Fruit fly (Drosophila melanogaster) whole organism, embryonic: ENCODE data around the gene CSN5.
A peak's percentile ranks its signal among the peaks of the same experiment; 100 is the strongest.

Experiments used
- Ada2b ChIP-seq: fragments of 200-800 bp; sonication (Bioruptor generic); IDR thresholded peaks from 2 replicates; pipeline ENCODE4 v1.3.6; 2022; ENCODE audit warnings: missing biosample characterization, missing genetic modification characterization
- Atf6 ChIP-seq: fragments of 200-800 bp; sonication (Bioruptor generic); IDR thresholded peaks from 2 replicates; pipeline ENCODE4 v1.3.6; 2022; ENCODE audit warnings: missing biosample characterization, missing genetic modification characterization
- Bdp1 ChIP-seq: fragments of 200-800 bp; sonication (Bioruptor generic); optimal IDR thresholded peaks from 3 replicates; lab custom pipeline; 2016; ENCODE audit warnings: missing biosample characterization, missing genetic modification characterization
- Bgb ChIP-seq: fragments of 200-800 bp; sonication (Bioruptor generic); IDR thresholded peaks from 2 replicates; pipeline ENCODE4 v1.3.6; 2022; ENCODE audit warnings: missing biosample characterization, missing genetic modification characterization; ENCODE audit not compliant: partially characterized antibody
- CG10267 ChIP-seq: fragments of 200-800 bp; sonication (Bioruptor generic); optimal IDR thresholded peaks from 2 replicates; lab custom pipeline; 2018; ENCODE audit warnings: missing biosample characterization, mild to moderate bottlenecking, missing genetic modification characterization, moderate library complexity
- CG10274 ChIP-seq: fragments of 200-800 bp; sonication (Bioruptor generic); optimal IDR thresholded peaks from 3 replicates; lab custom pipeline; 2017; ENCODE audit warnings: missing biosample characterization, mild to moderate bottlenecking, missing genetic modification characterization
- CG11560 ChIP-seq: fragments of 200-800 bp; sonication (Bioruptor generic); IDR thresholded peaks from 3 replicates; pipeline ENCODE4 v1.3.6; 2022; ENCODE audit warnings: missing biosample characterization, missing genetic modification characterization
- CG12071 ChIP-seq: fragments of 200-800 bp; sonication (Bioruptor generic); optimal IDR thresholded peaks from 3 replicates; lab custom pipeline; 2018; ENCODE audit warnings: missing biosample characterization, mild to moderate bottlenecking, missing genetic modification characterization
- CG16779 ChIP-seq: fragments of 200-800 bp; sonication (Bioruptor generic); IDR thresholded peaks from 2 replicates; pipeline ENCODE4 v1.3.6; 2022; ENCODE audit warnings: missing biosample characterization, missing genetic modification characterization
- CG17568 ChIP-seq: fragments of 200-800 bp; sonication (Bioruptor generic); optimal IDR thresholded peaks from 2 replicates; lab custom pipeline; 2018; ENCODE audit warnings: missing biosample characterization, mild to moderate bottlenecking, missing genetic modification characterization, moderate library complexity
- CG2202 ChIP-seq: fragments of 200-800 bp; sonication (Bioruptor generic); optimal IDR thresholded peaks from 2 replicates; lab custom pipeline; 2018; ENCODE audit warnings: missing biosample characterization, mild to moderate bottlenecking, missing genetic modification characterization
- CG2889 ChIP-seq: fragments of 200-800 bp; sonication (Bioruptor generic); IDR thresholded peaks from 3 replicates; pipeline ENCODE4 v1.3.6; 2022; ENCODE audit warnings: missing biosample characterization, missing genetic modification characterization
- CG31224 ChIP-seq: fragments of 200-800 bp; sonication (Bioruptor generic); IDR thresholded peaks from 2 replicates; pipeline ENCODE4 v1.3.6; 2022; ENCODE audit warnings: missing biosample characterization, missing genetic modification characterization
- CG34422 ChIP-seq: fragments of 200-800 bp; sonication (Bioruptor generic); IDR thresholded peaks from 3 replicates; pipeline ENCODE4 v1.3.6; 2022; ENCODE audit warnings: missing biosample characterization, missing genetic modification characterization
- CG4282 ChIP-seq: fragments of 200-800 bp; sonication (Bioruptor generic); optimal IDR thresholded peaks from 2 replicates; lab custom pipeline; 2016; ENCODE audit warnings: missing biosample characterization, missing genetic modification characterization
- CG4820 ChIP-seq: fragments of 200-800 bp; sonication (Bioruptor generic); optimal IDR thresholded peaks from 3 replicates; lab custom pipeline; 2016; ENCODE audit warnings: missing biosample characterization, missing genetic modification characterization
- CG6175 ChIP-seq: fragments of 200-800 bp; sonication (Bioruptor generic); IDR thresholded peaks from 3 replicates; pipeline ENCODE4 v1.3.6; 2022; ENCODE audit warnings: missing biosample characterization, missing genetic modification characterization
- CG6791 ChIP-seq: fragments of 200-800 bp; sonication (Bioruptor generic); IDR thresholded peaks from 3 replicates; pipeline ENCODE4 v1.3.6; 2022; ENCODE audit warnings: missing biosample characterization, missing genetic modification characterization; ENCODE audit not compliant: partially characterized antibody
- CG7928 ChIP-seq: fragments of 200-800 bp; sonication (Bioruptor generic); optimal IDR thresholded peaks from 2 replicates; lab custom pipeline; 2017; ENCODE audit warnings: missing biosample characterization, mild to moderate bottlenecking, missing genetic modification characterization
- CG7987 ChIP-seq: fragments of 200-800 bp; sonication (Bioruptor generic); optimal IDR thresholded peaks from 2 replicates; lab custom pipeline; 2018; ENCODE audit warnings: missing biosample characterization, mild to moderate bottlenecking, missing genetic modification characterization, moderate library complexity
- CG9727 ChIP-seq: fragments of 200-800 bp; sonication (Bioruptor generic); optimal IDR thresholded peaks from 3 replicates; lab custom pipeline; 2017; ENCODE audit warnings: missing biosample characterization, mild to moderate bottlenecking, missing genetic modification characterization
- CG9797 ChIP-seq: fragments of 200-800 bp; sonication (Bioruptor generic); optimal IDR thresholded peaks from 3 replicates; lab custom pipeline; 2018; ENCODE audit warnings: missing biosample characterization, mild to moderate bottlenecking, missing genetic modification characterization
- CoRest ChIP-seq: fragments of 200-800 bp; sonication (Bioruptor generic); optimal IDR thresholded peaks from 3 replicates; lab custom pipeline; 2018; ENCODE audit warnings: missing biosample characterization, mild to moderate bottlenecking, missing genetic modification characterization, moderate library complexity
- D19B ChIP-seq: fragments of 200-800 bp; sonication (Bioruptor generic); optimal IDR thresholded peaks from 2 replicates; lab custom pipeline; 2017; ENCODE audit warnings: missing biosample characterization, mild to moderate bottlenecking, missing genetic modification characterization
- E2f2 ChIP-seq: fragments of 200-800 bp; sonication (Bioruptor generic); IDR thresholded peaks from 2 replicates; pipeline ENCODE4 v1.3.6; 2022; ENCODE audit warnings: missing biosample characterization, missing genetic modification characterization
- H2.0 ChIP-seq: fragments of 200-800 bp; sonication (Bioruptor generic); IDR thresholded peaks from 2 replicates; pipeline ENCODE4 v1.3.6; 2022; ENCODE audit warnings: missing biosample characterization, missing genetic modification characterization
- NC2β ChIP-seq: fragments of 200-800 bp; sonication (Bioruptor generic); optimal IDR thresholded peaks from 2 replicates; lab custom pipeline; 2016; ENCODE audit warnings: missing biosample characterization, missing genetic modification characterization
- Scr ChIP-seq: fragments of 200-800 bp; sonication (Bioruptor generic); IDR thresholded peaks from 2 replicates; pipeline ENCODE4 v1.3.6; 2022; ENCODE audit warnings: missing biosample characterization, missing genetic modification characterization; ENCODE audit not compliant: partially characterized antibody
- Side ChIP-seq: fragments of 200-800 bp; sonication (Bioruptor generic); optimal IDR thresholded peaks from 2 replicates; lab custom pipeline; 2016; ENCODE audit warnings: missing biosample characterization, missing genetic modification characterization
- Six4 ChIP-seq: fragments of 200-800 bp; sonication (Bioruptor generic); optimal IDR thresholded peaks from 2 replicates; lab custom pipeline; 2016; ENCODE audit warnings: missing biosample characterization, missing genetic modification characterization
- Ssrp ChIP-seq: fragments of 200-800 bp; sonication (Bioruptor generic); optimal IDR thresholded peaks from 2 replicates; lab custom pipeline; 2018; ENCODE audit warnings: missing biosample characterization, mild to moderate bottlenecking, missing genetic modification characterization, moderate library complexity
- Xrp1 ChIP-seq: fragments of 200-800 bp; sonication (Bioruptor generic); IDR thresholded peaks from 2 replicates; pipeline ENCODE4 v1.3.6; 2022; ENCODE audit warnings: missing biosample characterization, missing genetic modification characterization
- ase ChIP-seq: fragments of 200-800 bp; sonication (Bioruptor generic); IDR thresholded peaks from 3 replicates; pipeline ENCODE4 v1.3.6; 2022; ENCODE audit warnings: missing biosample characterization, missing genetic modification characterization
- btn ChIP-seq: fragments of 200-800 bp; sonication (Bioruptor generic); optimal IDR thresholded peaks from 2 replicates; lab custom pipeline; 2016; ENCODE audit warnings: missing biosample characterization, missing genetic modification characterization
- cato ChIP-seq: fragments of 200-800 bp; sonication (Bioruptor generic); optimal IDR thresholded peaks from 2 replicates; lab custom pipeline; 2016; ENCODE audit warnings: missing biosample characterization, missing genetic modification characterization, borderline replicate concordance
- danr ChIP-seq: fragments of 200-800 bp; sonication (Bioruptor generic); IDR thresholded peaks from 2 replicates; pipeline ENCODE4 v1.3.6; 2022; ENCODE audit warnings: missing biosample characterization, missing genetic modification characterization
- dm ChIP-seq: fragments of 200-800 bp; sonication (Bioruptor generic); optimal IDR thresholded peaks from 3 replicates; lab custom pipeline; 2016; ENCODE audit warnings: missing biosample characterization, missing genetic modification characterization
- her ChIP-seq: fragments of 200-800 bp; sonication (Bioruptor generic); optimal IDR thresholded peaks from 2 replicates; lab custom pipeline; 2016; ENCODE audit warnings: missing biosample characterization, missing genetic modification characterization
- insv ChIP-seq, 2 experiments: fragments of 200-800 bp; sonication (Bioruptor generic); optimal IDR thresholded peaks; 3 replicates each; lab custom pipeline; 2016 to 2018; ENCODE audit warnings: missing biosample characterization in 2 of 2, missing genetic modification characterization in 2 of 2
- kah ChIP-seq: fragments of 200-800 bp; sonication (Bioruptor generic); optimal IDR thresholded peaks from 2 replicates; lab custom pipeline; 2018; ENCODE audit warnings: missing biosample characterization, mild to moderate bottlenecking, missing genetic modification characterization
- ken ChIP-seq: fragments of 200-800 bp; sonication (Bioruptor generic); IDR thresholded peaks from 3 replicates; pipeline ENCODE4 v1.3.6; 2022; ENCODE audit warnings: missing biosample characterization, missing genetic modification characterization
- mam ChIP-seq: fragments of 200-800 bp; sonication (Bioruptor generic); optimal IDR thresholded peaks from 3 replicates; lab custom pipeline; 2016; ENCODE audit warnings: missing biosample characterization, missing genetic modification characterization
- nerfin-2 ChIP-seq: fragments of 200-800 bp; sonication (Bioruptor generic); IDR thresholded peaks from 2 replicates; pipeline ENCODE4 v1.3.6; 2022; ENCODE audit warnings: missing biosample characterization, missing genetic modification characterization; ENCODE audit not compliant: partially characterized antibody
- pan ChIP-seq, 4 experiments: fragments of >200 bp in 3 of 4; fragments of 200-800 bp in 1 of 4; sonication (Bioruptor generic) in 1 of 4; optimal IDR thresholded peaks in 3 of 4; IDR thresholded peaks in 1 of 4; 2 replicates each; pipeline versions ENCODE4 v1.3.6 to Lab custom; 2017 to 2022; ENCODE audit warnings: missing biosample characterization in 2 of 4, missing genetic modification characterization in 2 of 4, mixed read lengths in 1 of 4
- pita ChIP-seq: fragments of 200-800 bp; sonication (Bioruptor generic); optimal IDR thresholded peaks from 2 replicates; lab custom pipeline; 2017; ENCODE audit warnings: missing biosample characterization, mild to moderate bottlenecking, missing genetic modification characterization
- prd ChIP-seq, 3 experiments: fragments of >200 bp in 2 of 3; fragments of 200-800 bp in 1 of 3; sonication (Bioruptor generic) in 1 of 3; optimal IDR thresholded peaks in 2 of 3; IDR thresholded peaks in 1 of 3; 2 replicates in 2 of 3; 3 replicates in 1 of 3; pipeline versions ENCODE4 v1.3.6 to Lab custom; 2017 to 2022; ENCODE audit warnings: missing biosample characterization in 1 of 3, missing genetic modification characterization in 1 of 3
- tgo ChIP-seq: fragments of 200-800 bp; sonication (Bioruptor generic); IDR thresholded peaks from 3 replicates; pipeline ENCODE4 v1.3.6; 2022; ENCODE audit warnings: missing biosample characterization, missing genetic modification characterization
- ttk ChIP-seq: fragments of 200-800 bp; sonication (Bioruptor generic); IDR thresholded peaks from 2 replicates; pipeline ENCODE4 v2.1.2; 2022; ENCODE audit warnings: missing biosample characterization, missing genetic modification characterization
- wek ChIP-seq: fragments of 200-800 bp; sonication (Bioruptor generic); optimal IDR thresholded peaks from 3 replicates; lab custom pipeline; 2018; ENCODE audit warnings: missing biosample characterization, mild to moderate bottlenecking, missing genetic modification characterization, moderate library complexity
- zen ChIP-seq: fragments of 200-800 bp; sonication (Bioruptor generic); optimal IDR thresholded peaks from 3 replicates; lab custom pipeline; 2018; ENCODE audit warnings: missing biosample characterization, mild to moderate bottlenecking, missing genetic modification characterization, moderate library complexity

The CSN5 gene

DNA sequence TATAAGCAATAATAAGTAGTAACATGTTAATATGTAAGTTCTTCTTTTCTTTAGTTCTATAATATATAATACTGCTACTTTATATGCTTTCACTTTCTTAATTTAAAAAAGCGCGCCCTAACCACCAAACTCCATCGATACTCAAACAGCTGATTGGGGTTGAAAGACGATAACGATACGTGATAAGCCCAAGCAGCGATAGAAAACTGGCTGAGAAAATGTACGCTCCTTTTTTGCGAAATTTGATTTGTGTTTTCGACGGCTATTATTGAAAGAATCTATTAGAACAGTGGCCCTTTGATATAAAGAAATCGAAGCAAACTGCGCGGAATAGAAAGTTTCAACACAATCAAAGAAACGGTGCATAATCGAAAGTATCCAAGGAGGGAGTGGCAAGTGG lies 14.0 kb upstream of the CSN5 start, which contains the start of gene CG14883 (continued):
- TF ChIP-seq dm (GFP tag; lab: Kevin White, UChicago): no peak
- TF ChIP-seq E2f2 (GFP tag; lab: Robert Waterston, UW): peak; percentile 91
- no peak for TF ChIP-seq CG34422 (GFP tag; lab: Robert Waterston, UW)
- TF ChIP-seq CG7987 (GFP tag; lab: Kevin White, UChicago): no peak
- no peak for TF ChIP-seq CG7928
- no peak for TF ChIP-seq CG11560
- TF ChIP-seq Six4 (GFP tag; lab: Kevin White, UChicago): no peak
- no peak for TF ChIP-seq CG10274
- no peak for TF ChIP-seq CoRest
- TF ChIP-seq CG9797 (GFP tag; lab: Kevin White, UChicago): peak; percentile 27
- no peak for TF ChIP-seq CG2889 (GFP tag; lab: Robert Waterston, UW)
- no peak for TF ChIP-seq pan (optimal IDR thresholded peaks at IDR 0.05; lab: Kevin White, UChicago)
- no peak for TF ChIP-seq pan (GFP tag; optimal IDR thresholded peaks at IDR 0.05 in 1 of 2, IDR thresholded peaks at IDR 0.05 in 1 of 2)
- TF ChIP-seq Ada2b (GFP tag; lab: Robert Waterston, UW): no peak
- no peak for TF ChIP-seq danr (GFP tag; lab: Robert Waterston, UW)
- TF ChIP-seq CG4820 (GFP tag; lab: Kevin White, UChicago): no peak
- TF ChIP-seq CG31224: no peak
- no peak for TF ChIP-seq Xrp1
- no peak for TF ChIP-seq pita
- no peak for TF ChIP-seq Side (GFP tag; lab: Kevin White, UChicago)
- TF ChIP-seq CG16779 (GFP tag; lab: Robert Waterston, UW): no peak
- TF ChIP-seq btn (GFP tag; lab: Kevin White, UChicago): no peak
- no peak for TF ChIP-seq Atf6 (GFP tag; lab: Robert Waterston, UW)
- no peak for TF ChIP-seq ase (GFP tag; lab: Robert Waterston, UW)
- TF ChIP-seq kah (GFP tag; lab: Kevin White, UChicago): peak; percentile 10
- TF ChIP-seq tgo (GFP tag; lab: Robert Waterston, UW): no peak
- no peak for TF ChIP-seq NC2β (GFP tag; lab: Kevin White, UChicago)
- TF ChIP-seq insv (GFP tag; optimal IDR thresholded peaks at IDR 0.05; lab: Kevin White, UChicago): no peak
- no peak for TF ChIP-seq CG2202 (tag; lab: Kevin White, UChicago)
- TF ChIP-seq CG6175 (GFP tag; lab: Robert Waterston, UW): no peak
- no peak for TF ChIP-seq Bdp1
- TF ChIP-seq ttk: no peak
- no peak for TF ChIP-seq H2.0 (GFP tag; lab: Robert Waterston, UW)
- TF ChIP-seq CG10267 (tag; lab: Kevin White, UChicago): peak; percentile 14
- no peak for TF ChIP-seq CG9727 (GFP tag; lab: Kevin White, UChicago)
- no peak for TF ChIP-seq ken (GFP tag; lab: Robert Waterston, UW)
- TF ChIP-seq CG12071 (GFP tag; lab: Kevin White, UChicago): no peak
- TF ChIP-seq cato (GFP tag; lab: Kevin White, UChicago): no peak
- TF ChIP-seq her (GFP tag; lab: Kevin White, UChicago): no peak
- no peak for TF ChIP-seq wek (GFP tag; lab: Kevin White, UChicago)
- TF ChIP-seq Ssrp (tag; lab: Kevin White, UChicago): no peak
- TF ChIP-seq D19B (GFP tag; lab: Kevin White, UChicago): no peak
- no peak for TF ChIP-seq zen
- TF ChIP-seq CG6791 (GFP tag; lab: Robert Waterston, UW): peak; percentile 72
- TF ChIP-seq CG17568: peak; percentile 18
- TF ChIP-seq mam (GFP tag; lab: Kevin White, UChicago): no peak
- peak; percentile 46; the same call in 1 of the 2 replicates for TF ChIP-seq nerfin-2 (GFP tag; lab: Robert Waterston, UW)
- TF ChIP-seq Scr (GFP tag; lab: Robert Waterston, UW): peak; percentile 53
- no peak for TF ChIP-seq CG4282
- no peak for TF ChIP-seq prd (optimal IDR thresholded peaks at IDR 0.05; lab: Kevin White, UChicago)
- TF ChIP-seq prd (GFP tag; IDR thresholded peaks at IDR 0.05; lab: Robert Waterston, UW): no peak
- TF ChIP-seq Bgb (GFP tag; lab: Robert Waterston, UW): peak; percentile 40; the same call in 1 of the 2 replicates
